Worm (Caenorhabditis elegans) whole organism, L1 larva: Measurements from ENCODE around the gene nhr-28.

Experiments used
- C04F5.9 ChIP-seq: sonication (generic microtip); optimal IDR thresholded peaks from 2 replicates; lab custom pipeline; 2016; ENCODE audit warnings: missing genetic modification characterization, missing compliant biosample characterization
- F16B12.6 ChIP-seq: fragments of 150-350 bp; optimal IDR thresholded peaks from 2 replicates; lab custom pipeline; 2014; ENCODE audit warnings: missing biosample characterization, missing genetic modification characterization
- aha-1 ChIP-seq: fragments of 150-350 bp; optimal IDR thresholded peaks from 2 replicates; lab custom pipeline; 2014; ENCODE audit warnings: missing biosample characterization, missing genetic modification characterization
- aly-2 ChIP-seq: fragments of 150-350 bp; optimal IDR thresholded peaks from 2 replicates; lab custom pipeline; 2014; ENCODE audit warnings: missing biosample characterization, missing genetic modification characterization
- ama-1 ChIP-seq: fragments of 150-350 bp; optimal IDR thresholded peaks from 2 replicates; lab custom pipeline; 2014
- ceh-8 ChIP-seq: fragments of 200-800 bp; sonication (Bioruptor generic); optimal IDR thresholded peaks from 2 replicates; lab custom pipeline; 2018; ENCODE audit warnings: mild to moderate bottlenecking, missing genetic modification characterization, moderate library complexity, missing compliant biosample characterization
- ceh-82 ChIP-seq, 3 experiments: fragments of 150-350 bp in 1 of 3; sonication (generic microtip) in 2 of 3; optimal IDR thresholded peaks; 2 replicates each; lab custom pipeline; 2014 to 2017; ENCODE audit warnings: missing biosample characterization in 3 of 3, missing genetic modification characterization in 3 of 3
- ceh-88 ChIP-seq: fragments of 200-800 bp; sonication (Bioruptor generic); IDR thresholded peaks from 2 replicates; pipeline ENCODE4 v1.3.6; 2022; ENCODE audit warnings: missing genetic modification characterization, missing compliant biosample characterization
- ceh-90 ChIP-seq: sonication (generic microtip); optimal IDR thresholded peaks from 2 replicates; lab custom pipeline; 2016; ENCODE audit warnings: missing genetic modification characterization, missing compliant biosample characterization
- dsc-1 ChIP-seq: sonication (generic microtip); optimal IDR thresholded peaks from 2 replicates; lab custom pipeline; 2016; ENCODE audit warnings: mild to moderate bottlenecking, missing genetic modification characterization, missing compliant biosample characterization
- efl-1 ChIP-seq, 4 experiments: fragments of 150-350 bp; optimal IDR thresholded peaks in 3 of 4; peaks in 1 of 4; 1 replicate in 1 of 4; 2 replicates in 3 of 4; lab custom pipeline; 2014; ENCODE audit warnings: missing biosample characterization in 2 of 4, missing genetic modification characterization in 2 of 4, missing genetic modification reagents in 2 of 4
- efl-3 ChIP-seq: fragments of 200-800 bp; sonication (Bioruptor generic); optimal IDR thresholded peaks from 2 replicates; lab custom pipeline; 2018; ENCODE audit warnings: mild to moderate bottlenecking, missing genetic modification characterization, missing compliant biosample characterization
- egl-27 ChIP-seq, 2 experiments: fragments of 150-350 bp in 1 of 2; sonication (generic microtip); optimal IDR thresholded peaks; 3 replicates each; lab custom pipeline; 2017 to 2018; ENCODE audit warnings: missing biosample characterization in 2 of 2, missing genetic modification characterization in 2 of 2, missing genetic modification reagents in 2 of 2
- fkh-10 ChIP-seq: sonication (generic microtip); optimal IDR thresholded peaks from 2 replicates; lab custom pipeline; 2017; ENCODE audit warnings: missing biosample characterization, missing genetic modification reagents, missing genetic modification characterization
- fkh-8 ChIP-seq: sonication (generic microtip); optimal IDR thresholded peaks from 2 replicates; lab custom pipeline; 2016; ENCODE audit warnings: mild to moderate bottlenecking, missing genetic modification characterization, missing compliant biosample characterization
- fos-1 ChIP-seq: fragments of 150-350 bp; optimal IDR thresholded peaks from 2 replicates; lab custom pipeline; 2014; ENCODE audit warnings: missing biosample characterization, missing genetic modification characterization
- hpl-2 ChIP-seq: fragments of 150-350 bp; optimal IDR thresholded peaks from 2 replicates; lab custom pipeline; 2014; ENCODE audit warnings: missing biosample characterization, missing genetic modification reagents, missing genetic modification characterization
- jun-1 ChIP-seq: fragments of 150-350 bp; optimal IDR thresholded peaks from 2 replicates; lab custom pipeline; 2014; ENCODE audit warnings: missing biosample characterization, missing genetic modification reagents, missing genetic modification characterization
- lin-13 ChIP-seq: fragments of 150-350 bp; optimal IDR thresholded peaks from 2 replicates; lab custom pipeline; 2014; ENCODE audit warnings: missing biosample characterization, missing genetic modification reagents, missing genetic modification characterization
- lin-14 ChIP-seq: fragments of 200-800 bp; sonication (Bioruptor generic); optimal IDR thresholded peaks from 2 replicates; lab custom pipeline; 2018; ENCODE audit warnings: mild to moderate bottlenecking, missing genetic modification characterization, moderate library complexity, missing compliant biosample characterization
- lin-35 ChIP-seq, 2 experiments: fragments of 150-350 bp; optimal IDR thresholded peaks; 2 replicates each; lab custom pipeline; 2014; ENCODE audit warnings: missing biosample characterization in 2 of 2, missing genetic modification characterization in 2 of 2, missing genetic modification reagents in 2 of 2
- lin-39 ChIP-seq: fragments of 150-350 bp; optimal IDR thresholded peaks from 2 replicates; lab custom pipeline; 2014; ENCODE audit warnings: missing biosample characterization, missing genetic modification reagents, missing genetic modification characterization
- lir-3 ChIP-seq: sonication (generic microtip); optimal IDR thresholded peaks from 2 replicates; lab custom pipeline; 2016; ENCODE audit warnings: mild to moderate bottlenecking, missing genetic modification characterization, moderate library complexity, missing compliant biosample characterization; ENCODE audit not compliant: poor library complexity
- lsy-2 ChIP-seq, 2 experiments: fragments of 150-350 bp; optimal IDR thresholded peaks; 2 replicates each; lab custom pipeline; 2014; ENCODE audit warnings: missing biosample characterization in 2 of 2, missing genetic modification characterization in 2 of 2
- nhr-11 ChIP-seq: fragments of 150-350 bp; optimal IDR thresholded peaks from 2 replicates; lab custom pipeline; 2014; ENCODE audit warnings: missing biosample characterization, missing genetic modification characterization
- nhr-12 ChIP-seq: sonication (generic microtip); optimal IDR thresholded peaks from 2 replicates; lab custom pipeline; 2017; ENCODE audit warnings: missing biosample characterization, missing genetic modification characterization
- nhr-20 ChIP-seq: sonication (generic microtip); optimal IDR thresholded peaks from 2 replicates; lab custom pipeline; 2016; ENCODE audit warnings: mild to moderate bottlenecking, missing genetic modification characterization, missing compliant biosample characterization
- nhr-71 ChIP-seq: sonication (generic microtip); optimal IDR thresholded peaks from 2 replicates; lab custom pipeline; 2016; ENCODE audit warnings: mild to moderate bottlenecking, missing genetic modification characterization, moderate library complexity, missing compliant biosample characterization
- nhr-85 ChIP-seq: sonication (generic microtip); peaks from one replicate; lab custom pipeline; 2016; ENCODE audit warnings: missing genetic modification characterization, inconsistent platforms, missing compliant biosample characterization
- nhr-90 ChIP-seq: sonication (generic microtip); optimal IDR thresholded peaks from 2 replicates; lab custom pipeline; 2016; ENCODE audit warnings: mild to moderate bottlenecking, missing genetic modification characterization, missing compliant biosample characterization; ENCODE audit not compliant: poor library complexity
- pqm-1 ChIP-seq: sonication (generic microtip); optimal IDR thresholded peaks from 3 replicates; lab custom pipeline; 2017; ENCODE audit warnings: missing biosample characterization, missing genetic modification characterization
- rnt-1 ChIP-seq: sonication (generic microtip); optimal IDR thresholded peaks from 2 replicates; lab custom pipeline; 2016; ENCODE audit warnings: mild to moderate bottlenecking, missing genetic modification characterization, moderate library complexity, missing compliant biosample characterization
- snu-23 ChIP-seq: sonication (generic microtip); optimal IDR thresholded peaks from 2 replicates; lab custom pipeline; 2016; ENCODE audit warnings: missing genetic modification characterization, missing compliant biosample characterization
- tbx-2 ChIP-seq: sonication (generic microtip); optimal IDR thresholded peaks from 2 replicates; lab custom pipeline; 2016; ENCODE audit warnings: missing genetic modification characterization, missing compliant biosample characterization
- unc-30 ChIP-seq: sonication (generic microtip); optimal IDR thresholded peaks from 2 replicates; lab custom pipeline; 2017; ENCODE audit warnings: missing biosample characterization, missing genetic modification characterization
- unc-62 ChIP-seq: fragments of 150-350 bp; optimal IDR thresholded peaks from 2 replicates; lab custom pipeline; 2014; ENCODE audit warnings: missing biosample characterization, missing genetic modification reagents, missing genetic modification characterization
- xbp-1 ChIP-seq: sonication (generic microtip); optimal IDR thresholded peaks from 2 replicates; lab custom pipeline; 2016; ENCODE audit warnings: missing genetic modification characterization, missing compliant biosample characterization
- zag-1 ChIP-seq: fragments of 150-350 bp; optimal IDR thresholded peaks from 2 replicates; lab custom pipeline; 2014; ENCODE audit warnings: missing biosample characterization, missing genetic modification characterization
- ztf-4 ChIP-seq: fragments of 150-350 bp; optimal IDR thresholded peaks from 2 replicates; lab custom pipeline; 2014; ENCODE audit warnings: missing biosample characterization, missing genetic modification characterization

Gene nhr-28

DNA sequence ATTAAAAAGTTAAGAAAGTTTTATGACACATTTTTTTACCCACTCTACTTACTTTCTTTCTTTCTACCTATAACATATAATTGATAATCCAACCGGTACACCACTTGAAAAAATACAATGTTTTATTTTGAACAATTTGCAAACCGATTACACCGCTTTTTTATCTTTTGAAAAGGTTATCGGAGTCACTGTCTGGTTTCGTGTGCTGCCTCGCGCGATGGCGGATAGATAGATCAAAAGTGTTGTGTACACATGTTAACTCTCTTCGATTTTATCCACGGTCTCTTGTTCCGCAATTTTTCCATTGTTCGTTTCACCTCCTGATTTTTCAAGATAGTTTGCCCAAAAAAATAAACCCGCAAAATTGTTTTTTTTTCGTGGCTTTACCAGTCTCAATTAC, 11.7 kb downstream of the nhr-28 start:
- TF ChIP-seq ama-1 (lab: Kevin White, UChicago) (no peak), dsc-1 (tag; lab: Kevin White, UChicago) (no peak), aly-2 (tag; lab: Kevin White, UChicago) (no peak), fos-1 (tag; lab: Kevin White, UChicago) (no peak), pqm-1 (tag; lab: Kevin White, UChicago) (no peak), aha-1 (tag; lab: Kevin White, UChicago) (no peak), ceh-82 (tag; optimal IDR thresholded peaks at IDR 0.05; lab: Kevin White, UChicago) (no peak), snu-23 (GFP tag; lab: Kevin White, UChicago) (no peak), jun-1 (no peak), ztf-4 (no peak), hpl-2 (no peak)

DNA sequence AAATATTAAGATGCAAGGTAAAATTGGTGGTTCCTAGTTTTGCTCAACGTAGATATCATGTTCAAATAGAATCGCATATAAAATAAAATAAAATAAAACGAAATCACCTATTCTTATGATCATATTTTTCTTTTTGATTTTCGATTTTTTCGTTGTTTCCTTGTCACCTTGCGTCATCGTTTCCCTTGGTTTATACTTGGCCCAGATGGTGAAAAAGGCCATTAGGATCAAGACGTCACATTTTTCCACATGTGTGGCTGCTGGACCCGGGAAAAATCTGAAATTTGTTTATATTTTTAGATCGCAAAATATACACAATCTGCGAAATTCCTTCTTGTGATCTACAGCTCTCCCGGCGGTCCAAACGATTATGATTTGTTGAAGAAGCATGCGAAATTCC, 12.2 kb downstream of the nhr-28 start, which contains the start of gene ace-1:
ace-1 (plus strand) TSS at position 301 of the 400 bp plus-strand sequence.
- no peak for TF ChIP-seq nhr-20 (tag; lab: Kevin White, UChicago)
- no peak for TF ChIP-seq unc-30
- no peak for TF ChIP-seq lsy-2 (tag; optimal IDR thresholded peaks at IDR 0.05; lab: Kevin White, UChicago)
- no peak for TF ChIP-seq jun-1
- TF ChIP-seq lin-39 (tag; lab: Kevin White, UChicago) = no peak
- no peak for TF ChIP-seq ceh-88 (GFP tag; lab: Robert Waterston, UW)
- TF ChIP-seq xbp-1 (tag; lab: Kevin White, UChicago) = no peak
- no peak for TF ChIP-seq nhr-90 (tag; lab: Kevin White, UChicago)
- TF ChIP-seq C04F5.9 (tag; lab: Kevin White, UChicago) = no peak
- TF ChIP-seq F16B12.6 = no peak
- TF ChIP-seq ceh-8 (GFP tag; lab: Kevin White, UChicago) = no peak
- no peak for TF ChIP-seq tbx-2 (tag; lab: Kevin White, UChicago)
- TF ChIP-seq lin-13 = no peak
- TF ChIP-seq nhr-12 = no peak
- no peak for TF ChIP-seq ceh-82 (tag; optimal IDR thresholded peaks at IDR 0.05; lab: Kevin White, UChicago)
- TF ChIP-seq fkh-8 = no peak
- no peak for TF ChIP-seq zag-1 (tag; lab: Kevin White, UChicago)

DNA sequence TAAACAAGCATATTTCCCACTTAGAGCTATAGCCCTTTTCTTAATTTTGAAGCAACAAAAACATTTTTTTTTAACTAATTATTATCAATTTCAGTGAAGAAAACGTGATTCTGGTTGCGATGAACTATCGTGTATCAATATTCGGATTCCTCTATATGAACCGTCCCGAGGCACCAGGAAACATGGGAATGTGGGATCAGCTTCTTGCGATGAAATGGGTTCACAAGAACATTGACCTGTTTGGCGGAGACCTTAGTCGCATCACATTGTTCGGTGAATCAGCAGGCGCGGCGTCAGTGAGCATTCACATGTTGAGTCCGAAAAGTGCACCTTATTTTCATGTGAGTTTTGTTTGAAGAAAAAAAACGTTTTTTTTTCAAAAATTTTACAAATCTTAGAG, 14.2 kb downstream of the nhr-28 start:
- TF ChIP-seq lin-35 (GFP tag; optimal IDR thresholded peaks at IDR 0.05; lab: Kevin White, UChicago) = no peak
- TF ChIP-seq efl-3 (GFP tag; lab: Kevin White, UChicago) = no peak
- peak; percentile 22 for TF ChIP-seq fkh-10 (GFP tag; lab: Kevin White, UChicago)
- peak; percentile 18 for TF ChIP-seq nhr-85 (tag; lab: Kevin White, UChicago)
- no peak for TF ChIP-seq unc-62 (GFP tag; lab: Kevin White, UChicago)
- no peak for TF ChIP-seq nhr-11 (tag; lab: Kevin White, UChicago)
- no peak for TF ChIP-seq fos-1 (tag; lab: Kevin White, UChicago)
- TF ChIP-seq, all 84 proteins: peak for 2

DNA sequence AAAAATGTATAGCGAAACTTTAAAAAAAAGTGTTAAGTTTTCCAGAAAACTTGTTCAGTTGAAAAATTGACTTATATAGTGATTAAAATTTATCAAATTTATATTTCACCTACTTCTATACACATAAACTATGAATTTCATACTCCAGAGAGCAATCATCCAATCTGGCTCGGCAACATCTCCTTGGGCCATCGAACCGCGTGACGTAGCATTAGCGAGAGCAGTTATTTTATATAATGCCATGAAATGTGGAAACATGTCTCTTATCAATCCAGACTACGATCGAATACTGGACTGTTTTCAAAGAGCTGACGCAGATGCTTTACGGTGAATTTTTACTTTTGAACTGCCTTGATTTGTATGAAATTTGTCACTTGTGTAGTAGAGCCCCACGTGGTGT, 14.7 kb downstream of the nhr-28 start:
- TF ChIP-seq efl-1 (optimal IDR thresholded peaks at IDR 0.05; lab: Kevin White, UChicago) = no peak
- peak in 1 of 2 experiments; percentile 81 for TF ChIP-seq efl-1 (GFP tag; optimal IDR thresholded peaks at IDR 0.05 in 1 of 2; lab: Kevin White, UChicago)
- TF ChIP-seq aly-2 (tag; lab: Kevin White, UChicago) = no peak

DNA sequence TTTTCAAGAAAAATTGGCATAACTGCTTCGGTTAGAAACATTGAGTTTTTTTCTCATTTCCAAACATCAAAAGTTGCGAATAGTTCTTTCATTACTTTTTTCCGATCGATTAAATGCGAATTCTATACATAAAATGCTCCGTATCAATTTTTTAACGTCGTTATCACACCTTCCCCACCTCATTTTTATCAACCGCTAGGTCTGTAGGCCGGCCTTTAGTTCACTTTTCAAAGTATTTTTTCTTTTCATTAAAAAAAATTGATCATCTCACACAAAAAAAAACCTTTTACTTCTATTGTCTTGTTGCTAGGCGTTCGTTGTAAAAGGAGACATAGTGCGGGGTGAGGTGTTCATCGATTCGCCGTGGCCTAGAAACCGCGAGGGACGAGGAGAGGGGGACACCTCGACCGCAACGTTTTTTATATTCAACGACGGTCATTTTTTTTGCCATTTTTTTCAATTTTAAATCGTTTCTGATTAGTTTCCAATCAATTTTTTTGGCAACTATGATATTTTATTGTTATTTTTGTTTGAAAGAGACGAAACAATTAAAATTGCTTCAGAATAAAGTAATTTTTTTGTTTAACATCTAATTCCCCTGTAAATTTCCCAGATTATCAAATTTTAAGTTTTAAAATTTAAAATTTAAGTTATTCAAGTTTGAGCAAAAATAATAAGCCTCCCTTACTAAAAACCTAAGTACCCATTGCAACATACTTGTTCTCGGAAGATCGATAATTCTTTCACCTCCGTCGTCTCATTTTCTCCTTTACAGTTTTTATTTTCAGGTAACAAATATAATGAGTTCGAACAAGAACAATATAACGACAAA, 21.2 kb downstream of the nhr-28 start, which contains the start of gene sur-7:
sur-7 (plus strand) TSS at position 782 of the 832 bp plus-strand sequence.
- TF ChIP-seq fos-1 (tag; lab: Kevin White, UChicago) (no peak), ceh-90 (tag; lab: Kevin White, UChicago) (peak; percentile 54), fkh-10 (GFP tag; lab: Kevin White, UChicago) (peak; percentile 35), unc-62 (GFP tag; lab: Kevin White, UChicago) (no peak), rnt-1 (peak; percentile 63), nhr-71 (tag; lab: Kevin White, UChicago) (no peak), lin-14 (peak; percentile 78), aly-2 (tag; lab: Kevin White, UChicago) (no peak), lir-3 (tag; lab: Kevin White, UChicago) (no peak), ceh-8 (GFP tag; lab: Kevin White, UChicago) (no peak), egl-27 (tag; optimal IDR thresholded peaks at IDR 0.05; lab: Kevin White, UChicago) (no peak)
